Fruit fly (Drosophila melanogaster): ENCODE results near the gene ttk.

DNA sequence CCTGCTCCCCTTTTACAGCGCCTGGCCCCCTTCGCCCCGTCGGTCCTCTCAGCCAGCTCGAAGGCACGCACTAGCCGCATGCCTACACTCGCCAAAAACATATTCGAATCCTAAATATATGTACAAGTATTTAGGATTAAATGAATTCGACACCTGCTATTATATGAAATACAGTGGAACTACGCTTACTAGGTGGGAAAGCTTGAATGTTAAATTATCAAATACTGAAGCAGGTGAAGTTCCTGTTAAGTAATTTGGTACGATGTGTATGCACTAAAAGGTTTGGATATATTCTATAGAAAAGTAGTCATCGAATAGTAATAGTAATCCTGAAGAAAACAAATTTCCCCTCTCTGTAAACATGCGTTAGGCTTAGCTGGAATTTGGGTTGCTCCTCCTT, 23.9 kb upstream of the ttk start:
- TF ChIP-seq tll (GFP tag; optimal IDR thresholded peaks at IDR 0.05) = no peak
- TF ChIP-seq Sox102F (GFP tag; optimal IDR thresholded peaks at IDR 0.05) = no peak
- no peak for TF ChIP-seq CG17802 (tag; optimal IDR thresholded peaks at IDR 0.05)
- no peak for TF ChIP-seq dm (GFP tag; optimal IDR thresholded peaks at IDR 0.05)
- TF ChIP-seq Fer3 (tag; optimal IDR thresholded peaks at IDR 0.05) = no peak

All from whole organism, embryonic.